Worm (Caenorhabditis elegans) whole organism, L3 larva: ENCODE data around the gene F29C12.6.

Source experiments
- nhr-23 ChIP-seq: fragments of 150-350 bp; optimal IDR thresholded peaks from 2 replicates; lab custom pipeline; 2014; ENCODE audit warnings: missing biosample characterization, missing genetic modification reagents, missing genetic modification characterization
- nhr-28 ChIP-seq: fragments of 150-350 bp; optimal IDR thresholded peaks from 2 replicates; lab custom pipeline; 2014; ENCODE audit warnings: missing biosample characterization, missing genetic modification characterization

The F29C12.6 gene

ce11 chrII:13174435-13174834 lies 44.7 kb downstream of the F29C12.6 start:
- TF ChIP-seq nhr-28 (no peak), nhr-23 (tag; lab: Kevin White, UChicago) (peak; percentile 11)
